Worm (Caenorhabditis elegans) whole organism, L2 larva: Measurements from ENCODE around the gene F07H5.7.

ENCODE experiments used
- F13H6.1 ChIP-seq: sonication (generic microtip); optimal IDR thresholded peaks from 2 replicates; lab custom pipeline; 2016; ENCODE audit warnings: missing genetic modification characterization, missing compliant biosample characterization
- Y55F3AM.14 ChIP-seq: fragments of 200-800 bp; sonication (Bioruptor generic); optimal IDR thresholded peaks from 2 replicates; lab custom pipeline; 2018; ENCODE audit warnings: mild to moderate bottlenecking, missing genetic modification characterization, missing compliant biosample characterization
- ZK546.5 ChIP-seq: sonication (generic microtip); optimal IDR thresholded peaks from 2 replicates; lab custom pipeline; 2017; ENCODE audit warnings: missing biosample characterization, missing genetic modification characterization
- aly-2 ChIP-seq: fragments of 150-350 bp; optimal IDR thresholded peaks from 2 replicates; lab custom pipeline; 2014; ENCODE audit warnings: missing biosample characterization, missing genetic modification characterization
- blmp-1 ChIP-seq: sonication (generic microtip); optimal IDR thresholded peaks from 2 replicates; lab custom pipeline; 2017; ENCODE audit warnings: missing genetic modification characterization, mild to moderate bottlenecking, missing compliant biosample characterization, antibody characterized with exemption, moderate library complexity; ENCODE audit not compliant: insufficient read depth
- ceh-16 ChIP-seq: fragments of 150-350 bp; optimal IDR thresholded peaks from 2 replicates; lab custom pipeline; 2014; ENCODE audit warnings: missing biosample characterization, missing genetic modification characterization
- ceh-82 ChIP-seq: fragments of 150-350 bp; optimal IDR thresholded peaks from 2 replicates; lab custom pipeline; 2014; ENCODE audit warnings: missing biosample characterization, missing genetic modification characterization
- crh-2 ChIP-seq: sonication (generic microtip); optimal IDR thresholded peaks from 2 replicates; lab custom pipeline; 2017; ENCODE audit warnings: missing biosample characterization, missing genetic modification characterization
- dmd-4 ChIP-seq: sonication (generic microtip); optimal IDR thresholded peaks from 2 replicates; lab custom pipeline; 2017; ENCODE audit warnings: missing biosample characterization, missing genetic modification characterization
- egl-27 ChIP-seq: sonication (generic microtip); optimal IDR thresholded peaks from 3 replicates; lab custom pipeline; 2017; ENCODE audit warnings: missing biosample characterization, missing genetic modification reagents, missing genetic modification characterization
- elt-1 ChIP-seq: fragments of 150-350 bp; optimal IDR thresholded peaks from 2 replicates; lab custom pipeline; 2014; ENCODE audit warnings: missing biosample characterization, missing genetic modification characterization
- elt-3 ChIP-seq: sonication (generic microtip); optimal IDR thresholded peaks from 2 replicates; lab custom pipeline; 2017; ENCODE audit warnings: missing biosample characterization, missing genetic modification characterization
- lin-11 ChIP-seq: fragments of 150-350 bp; sonication (generic microtip); optimal IDR thresholded peaks from 2 replicates; lab custom pipeline; 2014; ENCODE audit warnings: missing biosample characterization, missing genetic modification characterization, inconsistent platforms, mixed read lengths
- lin-13 ChIP-seq: fragments of 150-350 bp; optimal IDR thresholded peaks from 2 replicates; lab custom pipeline; 2014; ENCODE audit warnings: missing biosample characterization, missing genetic modification reagents, missing genetic modification characterization
- lin-39 ChIP-seq: fragments of 150-350 bp; optimal IDR thresholded peaks from 2 replicates; lab custom pipeline; 2014; ENCODE audit warnings: missing biosample characterization, missing genetic modification reagents, missing genetic modification characterization
- lsy-2 ChIP-seq, 2 experiments: fragments of 150-350 bp in 1 of 2; sonication (generic microtip) in 1 of 2; optimal IDR thresholded peaks; 2 replicates each; lab custom pipeline; 2014 to 2017; ENCODE audit warnings: missing biosample characterization in 2 of 2, missing genetic modification characterization in 2 of 2
- mbf-1 ChIP-seq: sonication (generic microtip); optimal IDR thresholded peaks from 2 replicates; lab custom pipeline; 2017; ENCODE audit warnings: missing biosample characterization, missing genetic modification characterization
- nhr-10 ChIP-seq: sonication (generic microtip); optimal IDR thresholded peaks from 2 replicates; lab custom pipeline; 2017; ENCODE audit warnings: missing biosample characterization, missing genetic modification characterization
- nhr-12 ChIP-seq: fragments of 150-350 bp; optimal IDR thresholded peaks from 2 replicates; lab custom pipeline; 2014; ENCODE audit warnings: missing biosample characterization, missing genetic modification characterization
- nhr-129 ChIP-seq: fragments of 150-350 bp; optimal IDR thresholded peaks from 2 replicates; lab custom pipeline; 2014; ENCODE audit warnings: missing biosample characterization, missing genetic modification characterization
- nhr-21 ChIP-seq: fragments of 150-350 bp; optimal IDR thresholded peaks from 2 replicates; lab custom pipeline; 2014; ENCODE audit warnings: missing biosample characterization, missing genetic modification characterization
- nhr-23 ChIP-seq: fragments of 150-350 bp; optimal IDR thresholded peaks from 2 replicates; lab custom pipeline; 2014; ENCODE audit warnings: missing biosample characterization, missing genetic modification reagents, missing genetic modification characterization
- nhr-25 ChIP-seq: fragments of 150-350 bp; sonication (generic microtip); optimal IDR thresholded peaks from 3 replicates; lab custom pipeline; 2014; ENCODE audit warnings: missing biosample characterization, missing genetic modification characterization
- nhr-6 ChIP-seq: fragments of 150-350 bp; optimal IDR thresholded peaks from 2 replicates; lab custom pipeline; 2014; ENCODE audit warnings: missing biosample characterization, missing genetic modification characterization
- peb-1 ChIP-seq: fragments of 150-350 bp; optimal IDR thresholded peaks from 2 replicates; lab custom pipeline; 2014; ENCODE audit warnings: missing biosample characterization, missing genetic modification characterization
- sma-9 ChIP-seq, 2 experiments: fragments of 150-350 bp in 1 of 2; sonication (generic microtip) in 1 of 2; optimal IDR thresholded peaks; 2 replicates each; lab custom pipeline; 2014 to 2016; ENCODE audit warnings: missing genetic modification characterization in 2 of 2, mild to moderate bottlenecking in 1 of 2, missing biosample characterization in 1 of 2, missing compliant biosample characterization in 1 of 2, missing genetic modification reagents in 1 of 2, moderate library complexity in 1 of 2
- unc-39 ChIP-seq: fragments of 150-350 bp; optimal IDR thresholded peaks from 2 replicates; lab custom pipeline; 2014; ENCODE audit warnings: missing biosample characterization, missing genetic modification characterization
- unc-55 ChIP-seq: fragments of 150-350 bp; sonication (generic microtip); optimal IDR thresholded peaks from 3 replicates; lab custom pipeline; 2014; ENCODE audit warnings: missing biosample characterization, missing genetic modification reagents, missing genetic modification characterization
- unc-62 ChIP-seq: fragments of 150-350 bp; optimal IDR thresholded peaks from 2 replicates; lab custom pipeline; 2014; ENCODE audit warnings: missing biosample characterization, missing genetic modification reagents, missing genetic modification characterization
- zag-1 ChIP-seq: fragments of 150-350 bp; optimal IDR thresholded peaks from 2 replicates; lab custom pipeline; 2014; ENCODE audit warnings: missing biosample characterization, missing genetic modification characterization
- ztf-1 ChIP-seq: fragments of 200-800 bp; sonication (Bioruptor generic); conservative IDR thresholded peaks from 2 replicates; pipeline ENCODE4 v1.3.6; 2022; ENCODE audit warnings: missing genetic modification characterization, missing compliant biosample characterization

The F07H5.7 gene

ce11 chrII:8794072-8794471 is at the start of gene F07H5.7:
Gene F07H5.7 (minus strand): TSS chrII:8794172.
- no peak for TF ChIP-seq ZK546.5 (tag; lab: Kevin White, UChicago)
- TF ChIP-seq peb-1 (tag; lab: Kevin White, UChicago): no peak
- no peak for TF ChIP-seq mbf-1 (tag; lab: Kevin White, UChicago)
- TF ChIP-seq unc-62 (GFP tag; lab: Kevin White, UChicago): no peak
- TF ChIP-seq elt-3: no peak

ce11 chrII:8839025-8839424 is 45.1 kb upstream of the F07H5.7 start, which contains the start of gene F46C5.7:
Gene F46C5.7 (plus strand): TSS chrII:8839325.
- no peak for TF ChIP-seq egl-27
- no peak for TF ChIP-seq aly-2 (tag; lab: Kevin White, UChicago)
- TF ChIP-seq nhr-21 (tag; lab: Kevin White, UChicago): no peak
- TF ChIP-seq lin-39 (tag; lab: Kevin White, UChicago): no peak
- no peak for TF ChIP-seq ceh-16 (tag; lab: Kevin White, UChicago)
- no peak for TF ChIP-seq Y55F3AM.14 (GFP tag; lab: Kevin White, UChicago)
- no peak for TF ChIP-seq blmp-1 (tag; lab: Kevin White, UChicago)
- TF ChIP-seq unc-55: no peak
- TF ChIP-seq lin-11 (tag; lab: Kevin White, UChicago): no peak
- TF ChIP-seq unc-39: no peak
- TF ChIP-seq dmd-4 (tag; lab: Kevin White, UChicago): no peak
- TF ChIP-seq nhr-12: no peak

ce11 chrII:8835857-8836256 is 41.9 kb upstream of the F07H5.7 start, which contains the start of gene F46C5.4:
Gene F46C5.4 (plus strand): TSS chrII:8836078.
- TF ChIP-seq unc-55: no peak
- TF ChIP-seq crh-2 (tag; lab: Kevin White, UChicago): no peak
- no peak for TF ChIP-seq nhr-23 (tag; lab: Kevin White, UChicago)
- no peak for TF ChIP-seq lin-11 (tag; lab: Kevin White, UChicago)
- no peak for TF ChIP-seq aly-2 (tag; lab: Kevin White, UChicago)
- no peak for TF ChIP-seq blmp-1 (tag; lab: Kevin White, UChicago)
- no peak for TF ChIP-seq elt-3
- TF ChIP-seq unc-62 (GFP tag; lab: Kevin White, UChicago): no peak
- no peak for TF ChIP-seq lsy-2 (tag; optimal IDR thresholded peaks at IDR 0.05; lab: Kevin White, UChicago)
- TF ChIP-seq lin-39 (tag; lab: Kevin White, UChicago): no peak
- TF ChIP-seq nhr-10: no peak
- TF ChIP-seq F13H6.1 (tag; lab: Kevin White, UChicago): no peak
- no peak for TF ChIP-seq unc-39
- TF ChIP-seq nhr-12: no peak

- TF ChIP-seq ztf-1 (no peak), Y55F3AM.14 (GFP tag; lab: Kevin White, UChicago) (no peak), zag-1 (tag; lab: Kevin White, UChicago) (no peak), sma-9 (GFP tag; optimal IDR thresholded peaks at IDR 0.05; lab: Kevin White, UChicago) (no peak), sma-9 (tag; optimal IDR thresholded peaks at IDR 0.05; lab: Kevin White, UChicago) (no peak), lin-11 (tag; lab: Kevin White, UChicago) (no peak), peb-1 (tag; lab: Kevin White, UChicago) (no peak), lin-39 (tag; lab: Kevin White, UChicago) (no peak), ceh-82 (tag; lab: Kevin White, UChicago) (no peak), nhr-129 (tag; lab: Kevin White, UChicago) (no peak), elt-1 (tag; lab: Kevin White, UChicago) (no peak), nhr-12 (no peak), nhr-25 (tag; lab: Kevin White, UChicago) (no peak), lin-13 (GFP tag; lab: Kevin White, UChicago) (no peak)
Measured at ce11 chrII:8832941-8833340, 39.0 kb upstream of the F07H5.7 start.

ce11 chrII:8830917-8831316 is 36.9 kb upstream of the F07H5.7 start:
- TF ChIP-seq F13H6.1 (tag; lab: Kevin White, UChicago) (no peak), dmd-4 (tag; lab: Kevin White, UChicago) (no peak), nhr-21 (tag; lab: Kevin White, UChicago) (no peak), lin-11 (tag; lab: Kevin White, UChicago) (no peak), Y55F3AM.14 (GFP tag; lab: Kevin White, UChicago) (no peak), aly-2 (tag; lab: Kevin White, UChicago) (no peak), ztf-1 (no peak), nhr-6 (tag; lab: Kevin White, UChicago) (no peak), crh-2 (tag; lab: Kevin White, UChicago) (no peak), ZK546.5 (tag; lab: Kevin White, UChicago) (no peak), mbf-1 (tag; lab: Kevin White, UChicago) (no peak), elt-3 (no peak)
